Worm (Caenorhabditis elegans) whole organism, L4 larva: Measurements from ENCODE around the gene C29E4.13.

ENCODE experiments used
- D1046.2 ChIP-seq: fragments of 200-800 bp; sonication (Bioruptor generic); IDR thresholded peaks from 2 replicates; pipeline ENCODE4 v1.3.6; 2022; ENCODE audit warnings: missing genetic modification characterization, missing compliant biosample characterization
- F26F4.8 ChIP-seq: fragments of 200-800 bp; sonication (Bioruptor generic); conservative IDR thresholded peaks from 2 replicates; pipeline ENCODE4 v1.3.6; 2022; ENCODE audit warnings: missing genetic modification characterization, missing compliant biosample characterization
- Y75B8A.6 ChIP-seq: fragments of 200-800 bp; sonication (Bioruptor generic); IDR thresholded peaks from 2 replicates; pipeline ENCODE4 v1.3.6; 2022; ENCODE audit warnings: missing genetic modification reagents, missing genetic modification characterization, missing compliant biosample characterization
- ZK546.5 ChIP-seq, 2 experiments: sonication (generic microtip); optimal IDR thresholded peaks; 2 replicates each; lab custom pipeline; 2017; ENCODE audit warnings: missing biosample characterization in 2 of 2, missing genetic modification characterization in 2 of 2
- aha-1 ChIP-seq: fragments of 150-350 bp; peaks from one replicate; lab custom pipeline; 2014; ENCODE audit warnings: missing biosample characterization, missing genetic modification characterization
- aly-2 ChIP-seq: sonication (generic microtip); optimal IDR thresholded peaks from 2 replicates; lab custom pipeline; 2018; ENCODE audit warnings: missing biosample characterization, missing genetic modification characterization
- cey-2 ChIP-seq: sonication (generic microtip); optimal IDR thresholded peaks from 3 replicates; lab custom pipeline; 2017; ENCODE audit warnings: missing genetic modification characterization, mild to moderate bottlenecking, missing compliant biosample characterization, antibody characterized with exemption, borderline replicate concordance; ENCODE audit not compliant: insufficient read depth
- egl-43 ChIP-seq: fragments of 200-800 bp; sonication (Bioruptor generic); IDR thresholded peaks from 2 replicates; pipeline ENCODE4 v1.3.6; 2022; ENCODE audit warnings: missing genetic modification reagents, missing genetic modification characterization, missing compliant biosample characterization
- fkh-10 ChIP-seq: fragments of 150-350 bp; optimal IDR thresholded peaks from 2 replicates; lab custom pipeline; 2014; ENCODE audit warnings: missing biosample characterization, missing genetic modification reagents, missing genetic modification characterization
- fos-1 ChIP-seq: fragments of 150-350 bp; optimal IDR thresholded peaks from 2 replicates; lab custom pipeline; 2014; ENCODE audit warnings: missing biosample characterization, missing genetic modification characterization
- hmg-1.1 ChIP-seq: fragments of 200-800 bp; sonication (Bioruptor generic); IDR thresholded peaks from 2 replicates; pipeline ENCODE4 v1.3.6; 2022; ENCODE audit warnings: missing genetic modification reagents, missing genetic modification characterization, missing compliant biosample characterization
- lim-7 ChIP-seq: fragments of 200-800 bp; sonication (Bioruptor generic); IDR thresholded peaks from 2 replicates; pipeline ENCODE4 v1.3.6; 2022; ENCODE audit warnings: missing genetic modification characterization, missing compliant biosample characterization
- lin-15B ChIP-seq: fragments of 150-350 bp; sonication (generic microtip); optimal IDR thresholded peaks from 3 replicates; lab custom pipeline; 2014; ENCODE audit warnings: missing biosample characterization, missing genetic modification characterization
- madf-5 ChIP-seq, 2 experiments: fragments of 200-800 bp; sonication (Bioruptor generic); IDR thresholded peaks; 2 replicates each; pipeline ENCODE4 v1.3.6; 2022; ENCODE audit warnings: missing compliant biosample characterization in 2 of 2, missing genetic modification characterization in 2 of 2
- madf-9 ChIP-seq: fragments of 200-800 bp; sonication (Bioruptor generic); conservative IDR thresholded peaks from 2 replicates; pipeline ENCODE4 v1.3.6; 2022; ENCODE audit warnings: missing genetic modification reagents, missing genetic modification characterization, missing compliant biosample characterization
- mdl-1 ChIP-seq, 2 experiments: fragments of 150-350 bp in 1 of 2; sonication (generic microtip) in 1 of 2; optimal IDR thresholded peaks; 2 replicates each; lab custom pipeline; 2014 to 2017; ENCODE audit warnings: missing biosample characterization in 2 of 2, missing genetic modification characterization in 2 of 2
- mes-2 ChIP-seq: sonication (generic microtip); optimal IDR thresholded peaks from 2 replicates; lab custom pipeline; 2016; ENCODE audit warnings: missing genotype, mild to moderate bottlenecking, missing genetic modification characterization, missing compliant biosample characterization; ENCODE audit not compliant: poor library complexity, severe bottlenecking
- mxl-2 ChIP-seq: fragments of 200-800 bp; sonication (Bioruptor generic); conservative IDR thresholded peaks from 2 replicates; pipeline ENCODE4 v1.3.6; 2022; ENCODE audit warnings: missing genetic modification reagents, missing genetic modification characterization, missing compliant biosample characterization
- mxl-3 ChIP-seq: fragments of 200-800 bp; sonication (Bioruptor generic); optimal IDR thresholded peaks from 2 replicates; lab custom pipeline; 2018; ENCODE audit warnings: mild to moderate bottlenecking, missing genetic modification characterization, missing compliant biosample characterization
- nhr-102 ChIP-seq: sonication (generic microtip); optimal IDR thresholded peaks from 2 replicates; lab custom pipeline; 2016; ENCODE audit warnings: mild to moderate bottlenecking, missing genetic modification characterization, moderate library complexity, missing compliant biosample characterization
- nhr-11 ChIP-seq: fragments of 150-350 bp; optimal IDR thresholded peaks from 2 replicates; lab custom pipeline; 2014; ENCODE audit warnings: missing biosample characterization, missing genetic modification characterization
- nhr-25 ChIP-seq: sonication (generic microtip); optimal IDR thresholded peaks from 2 replicates; lab custom pipeline; 2017; ENCODE audit warnings: missing genetic modification characterization, mild to moderate bottlenecking, missing compliant biosample characterization, antibody characterized with exemption, moderate library complexity, borderline replicate concordance; ENCODE audit not compliant: insufficient read depth
- nhr-28 ChIP-seq: fragments of 150-350 bp; optimal IDR thresholded peaks from 2 replicates; lab custom pipeline; 2014; ENCODE audit warnings: missing biosample characterization, missing genetic modification characterization
- nhr-42 ChIP-seq: fragments of 200-800 bp; sonication (Bioruptor generic); IDR thresholded peaks from 2 replicates; pipeline ENCODE4 v1.3.6; 2022; ENCODE audit warnings: missing genetic modification characterization, missing compliant biosample characterization
- nhr-6 ChIP-seq: fragments of 150-350 bp; optimal IDR thresholded peaks from 2 replicates; lab custom pipeline; 2014; ENCODE audit warnings: missing biosample characterization, missing genetic modification characterization
- nhr-77 ChIP-seq: fragments of 150-350 bp; optimal IDR thresholded peaks from 2 replicates; lab custom pipeline; 2014; ENCODE audit warnings: missing biosample characterization, missing genetic modification characterization
- pqm-1 ChIP-seq: sonication (generic microtip); optimal IDR thresholded peaks from 2 replicates; lab custom pipeline; 2017; ENCODE audit warnings: missing biosample characterization, missing genetic modification characterization
- rbr-2 ChIP-seq: sonication (generic microtip); optimal IDR thresholded peaks from 2 replicates; lab custom pipeline; 2016; ENCODE audit warnings: missing genotype, missing genetic modification characterization, missing compliant biosample characterization
- sdz-12 ChIP-seq: fragments of 200-800 bp; sonication (Bioruptor generic); optimal IDR thresholded peaks from 2 replicates; lab custom pipeline; 2018; ENCODE audit warnings: mild to moderate bottlenecking, missing genetic modification characterization, missing compliant biosample characterization
- snpc-1.2 ChIP-seq: fragments of 200-800 bp; sonication (Bioruptor generic); IDR thresholded peaks from 2 replicates; pipeline ENCODE4 v1.3.6; 2022; ENCODE audit warnings: missing genetic modification reagents, missing genetic modification characterization, missing compliant biosample characterization
- snpc-4 ChIP-seq: fragments of 150-350 bp; optimal IDR thresholded peaks from 2 replicates; lab custom pipeline; 2014; ENCODE audit warnings: missing biosample characterization, missing genetic modification characterization
- spr-3 ChIP-seq: fragments of 200-800 bp; sonication (Bioruptor generic); optimal IDR thresholded peaks from 2 replicates; lab custom pipeline; 2018; ENCODE audit warnings: mild to moderate bottlenecking, missing genetic modification characterization, missing compliant biosample characterization
- unc-62 ChIP-seq, 3 experiments: fragments of 150-350 bp in 1 of 3; sonication (generic microtip); optimal IDR thresholded peaks in 2 of 3; peaks in 1 of 3; 1 replicate in 1 of 3; 2 replicates in 2 of 3; lab custom pipeline; 2014 to 2017; ENCODE audit warnings: missing biosample characterization in 3 of 3, missing genetic modification characterization in 3 of 3, missing genetic modification reagents in 3 of 3, missing genotype in 1 of 3
- ztf-11 ChIP-seq: fragments of 150-350 bp; optimal IDR thresholded peaks from 2 replicates; lab custom pipeline; 2014; ENCODE audit warnings: missing biosample characterization, missing genetic modification characterization

Gene C29E4.13

DNA sequence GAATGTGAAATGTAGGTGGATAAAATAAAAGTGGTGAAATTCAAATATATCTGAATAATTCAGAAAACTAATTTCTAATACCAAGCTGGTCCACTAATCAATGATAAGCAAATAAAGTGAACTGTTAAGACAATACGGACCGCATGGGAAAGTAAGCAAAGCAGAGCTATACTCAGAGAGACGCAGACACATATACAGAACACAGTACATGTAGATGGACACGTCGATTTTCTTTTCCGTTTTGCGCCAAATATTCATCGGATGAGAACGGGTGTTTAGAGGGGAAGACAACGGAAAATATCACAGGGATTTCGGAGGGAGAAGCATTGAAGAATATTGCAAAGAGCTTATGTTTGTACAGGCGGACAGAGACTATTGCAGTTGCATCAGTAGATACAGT lies 2.5 kb downstream of the C29E4.13 start:
- TF ChIP-seq mes-2 (tag; lab: Kevin White, UChicago) (peak; percentile 7), F26F4.8 (GFP tag; lab: Robert Waterston, UW) (no peak), nhr-102 (tag; lab: Kevin White, UChicago) (no peak), rbr-2 (tag; lab: Kevin White, UChicago) (no peak), aha-1 (tag; lab: Kevin White, UChicago) (peak; percentile 70)
- TF ChIP-seq, all 104 proteins: peak for 2

DNA sequence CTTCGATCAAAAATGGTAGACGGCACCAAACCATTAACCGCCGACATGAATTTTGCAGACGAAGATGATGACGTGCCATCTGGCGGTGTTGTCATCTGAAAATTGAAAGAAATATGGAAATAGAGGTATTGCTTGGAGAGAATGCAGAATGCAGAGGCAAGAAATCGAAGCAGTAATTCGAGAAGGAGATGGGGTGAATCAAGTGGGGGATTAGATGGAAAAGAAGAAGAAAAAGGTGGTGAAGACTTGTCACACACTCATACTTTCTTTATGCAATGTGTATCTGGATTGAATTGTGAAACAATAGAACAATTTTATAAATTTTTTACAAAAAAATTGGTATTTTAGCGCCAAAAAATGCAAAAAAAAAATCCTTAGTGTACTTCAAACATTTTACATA lies 3.7 kb downstream of the C29E4.13 start, which contains the start of gene tag-250:
tag-250 (minus strand) TSS at position 101 of the 400 bp plus-strand sequence.
- TF ChIP-seq unc-62 (GFP tag; optimal IDR thresholded peaks at IDR 0.05 in 1 of 2; lab: Kevin White, UChicago) (peak in 1 of 2 experiments; percentile 72), unc-62 (tag; optimal IDR thresholded peaks at IDR 0.05; lab: Kevin White, UChicago) (no peak), mxl-3 (no peak)

DNA sequence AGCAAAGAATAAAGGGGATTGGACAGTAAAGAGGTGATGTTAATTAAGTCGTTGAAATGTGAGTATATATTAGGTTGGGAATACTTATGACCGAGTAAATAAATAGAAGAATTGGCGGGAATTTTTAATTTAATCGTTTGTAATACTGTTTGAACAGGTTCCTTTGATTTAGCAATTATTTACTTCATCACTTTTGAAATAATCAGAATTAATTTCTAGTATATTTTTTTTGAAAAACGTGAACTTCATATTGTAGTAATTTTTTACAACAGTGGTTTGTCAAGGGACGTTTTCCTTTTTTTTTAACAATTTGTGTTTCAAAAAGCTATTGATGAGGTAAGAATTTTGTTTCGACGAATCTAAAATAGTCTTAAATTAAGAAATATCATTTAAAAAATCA lies 6.3 kb downstream of the C29E4.13 start, which contains the start of gene C29E4.17:
C29E4.17 (plus strand) TSS at position 301 of the 400 bp plus-strand sequence.
- no peak for TF ChIP-seq ZK546.5 (tag; optimal IDR thresholded peaks at IDR 0.05; lab: Kevin White, UChicago)
- TF ChIP-seq madf-9 = no peak
- TF ChIP-seq pqm-1 (tag; lab: Kevin White, UChicago) = no peak
- no peak for TF ChIP-seq Y75B8A.6 (GFP tag; lab: Robert Waterston, UW)
- TF ChIP-seq fkh-10 (GFP tag; lab: Kevin White, UChicago) = no peak
- TF ChIP-seq egl-43 (GFP tag; lab: Robert Waterston, UW) = no peak
- TF ChIP-seq nhr-77 (tag; lab: Kevin White, UChicago) = no peak
- no peak for TF ChIP-seq mdl-1 (tag; optimal IDR thresholded peaks at IDR 0.05; lab: Kevin White, UChicago)
- TF ChIP-seq nhr-6 (tag; lab: Kevin White, UChicago) = no peak
- no peak for TF ChIP-seq sdz-12
- no peak for TF ChIP-seq fos-1
- TF ChIP-seq lim-7 (GFP tag; lab: Robert Waterston, UW) = no peak
- TF ChIP-seq D1046.2 (GFP tag; lab: Robert Waterston, UW) = no peak
- TF ChIP-seq, all 104 proteins: peak for 0

DNA sequence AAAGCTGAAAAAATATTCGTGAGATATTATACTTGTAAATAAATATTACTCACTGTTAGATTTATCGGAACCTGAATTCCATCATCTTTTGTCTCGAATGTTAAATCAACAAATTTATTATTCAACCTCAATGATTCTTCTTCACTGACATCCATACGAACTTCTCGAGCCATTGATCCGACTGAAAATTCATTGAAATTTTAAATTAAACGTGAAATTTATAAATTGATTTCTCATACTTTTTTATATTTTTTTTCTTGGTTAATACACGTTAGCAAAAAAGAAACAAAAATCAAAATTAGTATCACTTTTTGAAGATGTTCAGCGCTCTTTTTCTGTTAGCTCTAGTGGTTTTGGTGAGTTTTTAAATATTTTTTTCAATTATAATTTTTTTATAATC lies 8.7 kb downstream of the C29E4.13 start, which contains the start of gene C29E4.14:
C29E4.14 (plus strand) TSS at position 301 of the 400 bp plus-strand sequence.
- TF ChIP-seq nhr-25 (no peak), nhr-11 (no peak), fos-1 (no peak), unc-62 (GFP tag; optimal IDR thresholded peaks at IDR 0.05 in 1 of 2; lab: Kevin White, UChicago) (no peak), unc-62 (tag; optimal IDR thresholded peaks at IDR 0.05; lab: Kevin White, UChicago) (no peak), hmg-1.1 (GFP tag; lab: Robert Waterston, UW) (no peak), cey-2 (no peak), ztf-11 (tag; lab: Kevin White, UChicago) (no peak), nhr-28 (tag; lab: Kevin White, UChicago) (no peak), aly-2 (no peak), snpc-1.2 (GFP tag; lab: Robert Waterston, UW) (no peak), nhr-42 (GFP tag; lab: Robert Waterston, UW) (no peak), mdl-1 (tag; optimal IDR thresholded peaks at IDR 0.05; lab: Kevin White, UChicago) (no peak), mxl-2 (GFP tag; lab: Robert Waterston, UW) (no peak), snpc-4 (no peak), fkh-10 (GFP tag; lab: Kevin White, UChicago) (no peak), madf-5 (GFP tag; IDR thresholded peaks at IDR 0.05; lab: Robert Waterston, UW) (no peak), lin-15B (tag; lab: Kevin White, UChicago) (no peak), spr-3 (GFP tag; lab: Kevin White, UChicago) (no peak)
